Worm (Caenorhabditis elegans) whole organism, midembryonic: Measurements from ENCODE around the gene ZK1073.2.

Source experiments
- T22C8.4 ChIP-seq: fragments of 200-800 bp; sonication (Bioruptor generic); IDR thresholded peaks from 2 replicates; pipeline ENCODE4 v1.3.6; 2022; ENCODE audit warnings: missing genetic modification characterization, missing compliant biosample characterization
- cog-1 ChIP-seq: sonication (generic microtip); optimal IDR thresholded peaks from 2 replicates; lab custom pipeline; 2016; ENCODE audit warnings: missing genetic modification characterization, missing compliant biosample characterization
- flt-1 ChIP-seq: fragments of 200-800 bp; sonication (Bioruptor generic); IDR thresholded peaks from 2 replicates; pipeline ENCODE4 v1.3.6; 2022; ENCODE audit warnings: missing genetic modification characterization, missing compliant biosample characterization
- klf-2 ChIP-seq: fragments of 200-800 bp; sonication (Bioruptor generic); conservative IDR thresholded peaks from 2 replicates; pipeline ENCODE4 v1.3.6; 2022; ENCODE audit warnings: missing genetic modification reagents, missing genetic modification characterization, missing compliant biosample characterization
- med-1 ChIP-seq: sonication (generic microtip); optimal IDR thresholded peaks from 2 replicates; lab custom pipeline; 2017; ENCODE audit warnings: missing genetic modification characterization, mild to moderate bottlenecking, missing compliant biosample characterization, antibody characterized with exemption, missing genetic modification reagents; ENCODE audit not compliant: insufficient read depth
- ref-1 ChIP-seq: fragments of 200-800 bp; sonication (Bioruptor generic); conservative IDR thresholded peaks from 2 replicates; pipeline ENCODE4 v1.3.6; 2022; ENCODE audit warnings: missing genetic modification reagents, missing genetic modification characterization, missing compliant biosample characterization
- tab-1 ChIP-seq: fragments of 200-800 bp; sonication (Bioruptor generic); IDR thresholded peaks from 2 replicates; pipeline ENCODE4 v1.3.6; 2022; ENCODE audit warnings: missing genetic modification characterization, missing compliant biosample characterization
- ztf-29 ChIP-seq: fragments of 200-800 bp; sonication (Bioruptor generic); IDR thresholded peaks from 2 replicates; pipeline ENCODE4 v1.3.6; 2022; ENCODE audit warnings: missing genetic modification reagents, missing genetic modification characterization, missing compliant biosample characterization

- no peak for TF ChIP-seq tab-1 (GFP tag; lab: Robert Waterston, UW)
- no peak for TF ChIP-seq flt-1 (GFP tag; lab: Robert Waterston, UW)
- TF ChIP-seq ref-1 (GFP tag; lab: Robert Waterston, UW), result no peak
- no peak for TF ChIP-seq cog-1 (tag; lab: Kevin White, UChicago)
- TF ChIP-seq med-1, result no peak
- no peak for TF ChIP-seq klf-2 (GFP tag; lab: Robert Waterston, UW)
- TF ChIP-seq T22C8.4 (GFP tag; lab: Robert Waterston, UW), result no peak
- TF ChIP-seq ztf-29 (GFP tag; lab: Robert Waterston, UW), result no peak
Observed at ce11 chrX:16094370-16094769, 9.1 kb upstream of the ZK1073.2 start, which contains the start of gene C30F2.5.
